Worm (Caenorhabditis elegans) whole organism, L4 larva: Measurements from ENCODE around the gene ctf-18.
A peak's percentile ranks its signal among the peaks of the same experiment; 100 is the strongest.

Experiments used
- F10B5.3 ChIP-seq: sonication (generic microtip); optimal IDR thresholded peaks from 2 replicates; lab custom pipeline; 2016; ENCODE audit warnings: mild to moderate bottlenecking, missing genetic modification characterization, missing compliant biosample characterization
- F37D6.2 ChIP-seq: sonication (generic microtip); optimal IDR thresholded peaks from 2 replicates; lab custom pipeline; 2016; ENCODE audit warnings: mild to moderate bottlenecking, missing genetic modification characterization, missing compliant biosample characterization
- Y105C5A.15 ChIP-seq: fragments of 200-800 bp; sonication (Bioruptor generic); IDR thresholded peaks from 2 replicates; pipeline ENCODE4 v1.3.6; 2022; ENCODE audit warnings: missing genetic modification characterization, missing compliant biosample characterization
- Y5F2A.4 ChIP-seq: fragments of 200-800 bp; sonication (Bioruptor generic); optimal IDR thresholded peaks from 2 replicates; lab custom pipeline; 2018; ENCODE audit warnings: mild to moderate bottlenecking, missing genetic modification characterization, missing compliant biosample characterization
- Y75B8A.6 ChIP-seq: fragments of 200-800 bp; sonication (Bioruptor generic); IDR thresholded peaks from 2 replicates; pipeline ENCODE4 v1.3.6; 2022; ENCODE audit warnings: missing genetic modification reagents, missing genetic modification characterization, missing compliant biosample characterization
- ZK337.2 ChIP-seq: fragments of 200-800 bp; sonication (Bioruptor generic); IDR thresholded peaks from 2 replicates; pipeline ENCODE4 v1.3.6; 2022; ENCODE audit warnings: missing genetic modification reagents, missing genetic modification characterization, missing compliant biosample characterization
- arid-1 ChIP-seq: fragments of 200-800 bp; sonication (Bioruptor generic); conservative IDR thresholded peaks from 2 replicates; pipeline ENCODE4 v1.3.6; 2022; ENCODE audit warnings: missing genetic modification reagents, missing genetic modification characterization, missing compliant biosample characterization
- attf-4 ChIP-seq: sonication (generic microtip); optimal IDR thresholded peaks from 3 replicates; lab custom pipeline; 2017; ENCODE audit warnings: missing biosample characterization, missing genetic modification characterization
- ceh-32 ChIP-seq: sonication (generic microtip); optimal IDR thresholded peaks from 2 replicates; lab custom pipeline; 2016; ENCODE audit warnings: mild to moderate bottlenecking, missing genetic modification characterization, missing compliant biosample characterization; ENCODE audit not compliant: poor library complexity
- ceh-44 ChIP-seq: fragments of 200-800 bp; sonication (Bioruptor generic); IDR thresholded peaks from 2 replicates; pipeline ENCODE4 v1.3.6; 2022; ENCODE audit warnings: missing genetic modification reagents, missing genetic modification characterization, missing compliant biosample characterization
- daf-12 ChIP-seq: fragments of 150-350 bp; optimal IDR thresholded peaks from 2 replicates; lab custom pipeline; 2014; ENCODE audit warnings: missing biosample characterization, missing genetic modification reagents, missing genetic modification characterization
- daf-8 ChIP-seq: fragments of 200-800 bp; sonication (Bioruptor generic); IDR thresholded peaks from 2 replicates; pipeline ENCODE4 v1.3.6; 2022; ENCODE audit warnings: missing genetic modification characterization, missing compliant biosample characterization
- dpl-1 ChIP-seq: fragments of 150-350 bp; optimal IDR thresholded peaks from 2 replicates; lab custom pipeline; 2014; ENCODE audit warnings: missing biosample characterization, missing genetic modification reagents, missing genetic modification characterization
- duxl-1 ChIP-seq: sonication (generic microtip); optimal IDR thresholded peaks from 2 replicates; lab custom pipeline; 2016; ENCODE audit warnings: mild to moderate bottlenecking, missing genetic modification characterization, moderate library complexity, missing compliant biosample characterization; ENCODE audit not compliant: poor library complexity
- egl-27 ChIP-seq: sonication (generic microtip); optimal IDR thresholded peaks from 3 replicates; lab custom pipeline; 2017; ENCODE audit warnings: missing biosample characterization, missing genetic modification reagents, missing genetic modification characterization
- egl-43 ChIP-seq: fragments of 200-800 bp; sonication (Bioruptor generic); IDR thresholded peaks from 2 replicates; pipeline ENCODE4 v1.3.6; 2022; ENCODE audit warnings: missing genetic modification reagents, missing genetic modification characterization, missing compliant biosample characterization
- fkh-10 ChIP-seq: fragments of 150-350 bp; optimal IDR thresholded peaks from 2 replicates; lab custom pipeline; 2014; ENCODE audit warnings: missing biosample characterization, missing genetic modification reagents, missing genetic modification characterization
- hif-1 ChIP-seq, 2 experiments: sonication (generic microtip); optimal IDR thresholded peaks; 2 replicates each; lab custom pipeline; 2016 to 2017; ENCODE audit warnings: missing compliant biosample characterization in 2 of 2, missing genetic modification characterization in 2 of 2, missing genetic modification reagents in 2 of 2, missing genotype in 2 of 2, mild to moderate bottlenecking in 1 of 2
- hlh-11 ChIP-seq: fragments of 200-800 bp; sonication (Bioruptor generic); optimal IDR thresholded peaks from 2 replicates; lab custom pipeline; 2018; ENCODE audit warnings: mild to moderate bottlenecking, missing genetic modification characterization, missing compliant biosample characterization
- hlh-30 ChIP-seq: sonication (generic microtip); optimal IDR thresholded peaks from 2 replicates; lab custom pipeline; 2017; ENCODE audit warnings: antibody characterized with exemption, mild to moderate bottlenecking, missing genetic modification characterization, missing compliant biosample characterization; ENCODE audit not compliant: insufficient read depth
- lin-1 ChIP-seq: fragments of 200-800 bp; sonication (Bioruptor generic); IDR thresholded peaks from 2 replicates; pipeline ENCODE4 v1.3.6; 2022; ENCODE audit warnings: missing genetic modification reagents, missing genetic modification characterization, missing compliant biosample characterization
- lin-38 ChIP-seq: fragments of 200-800 bp; sonication (Bioruptor generic); IDR thresholded peaks from 2 replicates; pipeline ENCODE4 v1.3.6; 2022; ENCODE audit warnings: missing genetic modification reagents, missing genetic modification characterization, missing compliant biosample characterization
- lin-39 ChIP-seq: fragments of 150-350 bp; optimal IDR thresholded peaks from 2 replicates; lab custom pipeline; 2014; ENCODE audit warnings: missing biosample characterization, missing genetic modification reagents, missing genetic modification characterization
- lir-3 ChIP-seq: sonication (generic microtip); optimal IDR thresholded peaks from 2 replicates; lab custom pipeline; 2016; ENCODE audit warnings: mild to moderate bottlenecking, missing genetic modification characterization, missing compliant biosample characterization
- lsy-2 ChIP-seq, 2 experiments: fragments of 150-350 bp in 1 of 2; sonication (generic microtip) in 1 of 2; optimal IDR thresholded peaks; 2 replicates each; lab custom pipeline; 2014 to 2017; ENCODE audit warnings: missing biosample characterization in 2 of 2, missing genetic modification characterization in 2 of 2
- mdl-1 ChIP-seq, 2 experiments: fragments of 150-350 bp in 1 of 2; sonication (generic microtip) in 1 of 2; optimal IDR thresholded peaks; 2 replicates each; lab custom pipeline; 2014 to 2017; ENCODE audit warnings: missing biosample characterization in 2 of 2, missing genetic modification characterization in 2 of 2
- mdt-29 ChIP-seq: fragments of 200-800 bp; sonication (Bioruptor generic); IDR thresholded peaks from 2 replicates; pipeline ENCODE4 v1.3.6; 2022; ENCODE audit warnings: missing genetic modification reagents, missing genetic modification characterization, missing compliant biosample characterization
- mxl-2 ChIP-seq: fragments of 200-800 bp; sonication (Bioruptor generic); conservative IDR thresholded peaks from 2 replicates; pipeline ENCODE4 v1.3.6; 2022; ENCODE audit warnings: missing genetic modification reagents, missing genetic modification characterization, missing compliant biosample characterization
- nhr-111 ChIP-seq: fragments of 200-800 bp; sonication (Bioruptor generic); optimal IDR thresholded peaks from 2 replicates; lab custom pipeline; 2018; ENCODE audit warnings: mild to moderate bottlenecking, missing genetic modification characterization, missing compliant biosample characterization
- nhr-25 ChIP-seq: sonication (generic microtip); optimal IDR thresholded peaks from 2 replicates; lab custom pipeline; 2017; ENCODE audit warnings: missing genetic modification characterization, mild to moderate bottlenecking, missing compliant biosample characterization, antibody characterized with exemption, moderate library complexity, borderline replicate concordance; ENCODE audit not compliant: insufficient read depth
- nhr-41 ChIP-seq: fragments of 200-800 bp; sonication (Bioruptor generic); IDR thresholded peaks from 2 replicates; pipeline ENCODE4 v1.3.6; 2022; ENCODE audit warnings: missing genetic modification reagents, missing genetic modification characterization, missing compliant biosample characterization
- nhr-48 ChIP-seq: sonication (generic microtip); optimal IDR thresholded peaks from 2 replicates; lab custom pipeline; 2016; ENCODE audit warnings: mild to moderate bottlenecking, missing genetic modification characterization, missing compliant biosample characterization
- pha-4 ChIP-seq, 2 experiments: fragments of 150-350 bp in 1 of 2; fragments of 200-800 bp in 1 of 2; sonication (Bioruptor generic) in 1 of 2; IDR thresholded peaks in 1 of 2; optimal IDR thresholded peaks in 1 of 2; 2 replicates each; pipeline versions ENCODE4 v1.3.6 to Lab custom; 2014 to 2022; ENCODE audit warnings: missing genetic modification characterization in 2 of 2, missing genetic modification reagents in 2 of 2, missing biosample characterization in 1 of 2, missing compliant biosample characterization in 1 of 2
- php-3 ChIP-seq: fragments of 200-800 bp; sonication (Bioruptor generic); IDR thresholded peaks from 2 replicates; pipeline ENCODE4 v1.3.6; 2022; ENCODE audit warnings: missing genetic modification reagents, missing genetic modification characterization, missing compliant biosample characterization
- set-16 ChIP-seq: fragments of 200-800 bp; sonication (Bioruptor generic); IDR thresholded peaks from 2 replicates; pipeline ENCODE4 v1.3.6; 2022; ENCODE audit warnings: missing genetic modification reagents, missing genetic modification characterization, missing compliant biosample characterization
- snpc-1.2 ChIP-seq: fragments of 200-800 bp; sonication (Bioruptor generic); IDR thresholded peaks from 2 replicates; pipeline ENCODE4 v1.3.6; 2022; ENCODE audit warnings: missing genetic modification reagents, missing genetic modification characterization, missing compliant biosample characterization
- spr-1 ChIP-seq: sonication (generic microtip); optimal IDR thresholded peaks from 2 replicates; lab custom pipeline; 2016; ENCODE audit warnings: mild to moderate bottlenecking, missing genetic modification characterization, missing compliant biosample characterization
- unc-39 ChIP-seq: sonication (generic microtip); optimal IDR thresholded peaks from 2 replicates; lab custom pipeline; 2017; ENCODE audit warnings: missing biosample characterization, missing genetic modification characterization
- unc-62 ChIP-seq, 3 experiments: fragments of 150-350 bp in 1 of 3; sonication (generic microtip); optimal IDR thresholded peaks in 2 of 3; peaks in 1 of 3; 1 replicate in 1 of 3; 2 replicates in 2 of 3; lab custom pipeline; 2014 to 2017; ENCODE audit warnings: missing biosample characterization in 3 of 3, missing genetic modification characterization in 3 of 3, missing genetic modification reagents in 3 of 3, missing genotype in 1 of 3
- zfp-2 ChIP-seq: sonication (generic microtip); optimal IDR thresholded peaks from 2 replicates; lab custom pipeline; 2016; ENCODE audit warnings: mild to moderate bottlenecking, missing genetic modification characterization, missing compliant biosample characterization
- zfp-3 ChIP-seq: fragments of 200-800 bp; sonication (Bioruptor generic); conservative IDR thresholded peaks from 2 replicates; pipeline ENCODE4 v1.3.6; 2022; ENCODE audit warnings: missing genetic modification reagents, missing genetic modification characterization, missing compliant biosample characterization
- zip-11 ChIP-seq: fragments of 200-800 bp; sonication (Bioruptor generic); IDR thresholded peaks from 2 replicates; pipeline ENCODE4 v1.3.6; 2022; ENCODE audit warnings: missing genetic modification characterization, missing compliant biosample characterization
- zip-2 ChIP-seq: fragments of 150-350 bp; optimal IDR thresholded peaks from 2 replicates; lab custom pipeline; 2014; ENCODE audit warnings: missing biosample characterization, missing genetic modification characterization

ctf-18 gene

DNA sequence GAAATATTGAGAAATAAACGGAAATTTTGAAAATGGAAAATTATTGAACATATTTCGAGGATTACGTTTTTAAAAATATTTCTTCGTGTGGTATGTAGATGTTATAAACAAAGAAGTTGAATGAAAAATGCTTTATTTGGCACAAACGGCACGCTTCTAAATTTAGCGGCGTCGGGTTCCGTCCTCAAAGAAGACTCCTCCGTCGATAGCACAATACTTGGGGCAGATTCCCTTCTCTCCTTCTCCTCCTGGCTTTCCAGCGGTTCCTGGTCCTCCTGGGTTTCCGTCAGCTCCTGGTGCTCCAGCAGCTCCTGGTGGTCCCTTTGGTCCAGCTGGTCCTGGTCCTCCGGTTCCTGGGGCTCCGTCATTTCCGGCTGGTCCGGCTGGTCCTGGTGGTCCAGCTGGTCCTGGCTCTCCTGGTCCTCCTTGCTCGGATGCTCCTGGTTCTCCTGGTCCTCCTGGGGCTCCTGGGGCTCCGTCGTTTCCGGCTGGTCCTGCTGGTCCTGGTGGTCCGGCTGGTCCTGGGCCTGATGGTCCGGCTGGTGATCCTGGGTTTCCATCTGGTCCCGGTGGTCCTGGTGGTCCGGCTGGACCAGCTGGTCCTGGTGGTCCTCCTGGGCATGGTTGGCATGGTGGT is 42.0 kb downstream of the ctf-18 start, which contains the start of gene W01B6.8:
TSS of gene W01B6.8 (minus strand) at position 51 of the 637 bp plus-strand sequence.
- TF ChIP-seq set-16, result peak; percentile 99
- TF ChIP-seq egl-43 (GFP tag; lab: Robert Waterston, UW), result 0 out of 2 replicates have a peak, but pooled peaks have one; percentile 19
- no peak for TF ChIP-seq php-3 (GFP tag; lab: Robert Waterston, UW)
- TF ChIP-seq spr-1, result no peak
- TF ChIP-seq unc-39 (tag; lab: Kevin White, UChicago), result no peak
- TF ChIP-seq dpl-1 (GFP tag; lab: Kevin White, UChicago), result no peak
- no peak for TF ChIP-seq mxl-2 (GFP tag; lab: Robert Waterston, UW)
- TF ChIP-seq pha-4 (GFP tag; IDR thresholded peaks at IDR 0.05; lab: Robert Waterston, UW), result peak; percentile 67; the same call in 1 of the 2 replicates
- TF ChIP-seq pha-4 (tag; optimal IDR thresholded peaks at IDR 0.05; lab: Kevin White, UChicago), result no peak
- no peak for TF ChIP-seq snpc-1.2 (GFP tag; lab: Robert Waterston, UW)
- TF ChIP-seq lsy-2 (tag; optimal IDR thresholded peaks at IDR 0.05; lab: Kevin White, UChicago), result no peak
- TF ChIP-seq Y5F2A.4 (GFP tag; lab: Kevin White, UChicago), result no peak
- TF ChIP-seq hif-1 (tag; optimal IDR thresholded peaks at IDR 0.05; lab: Kevin White, UChicago), result no peak
- no peak for TF ChIP-seq attf-4 (tag; lab: Kevin White, UChicago)
- TF ChIP-seq arid-1 (GFP tag; lab: Robert Waterston, UW), result no peak

DNA sequence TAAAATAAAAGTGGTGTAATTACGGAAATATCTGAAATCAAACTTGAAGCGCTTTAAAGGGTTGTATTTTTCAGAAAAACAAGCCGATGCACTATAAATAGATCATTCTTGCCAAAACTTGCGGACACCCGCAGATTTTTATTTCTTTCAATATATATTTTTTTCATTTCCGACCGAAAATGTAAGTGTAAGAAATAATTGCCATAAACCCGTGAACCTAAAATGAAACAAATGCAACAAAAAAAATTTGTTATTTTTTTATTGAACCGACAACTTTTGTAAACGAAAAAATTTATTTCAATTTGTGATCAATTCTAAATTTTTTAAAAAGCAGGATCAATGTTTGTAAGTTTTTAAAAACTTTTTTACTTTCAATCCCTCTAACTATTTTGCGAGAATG is 45.6 kb downstream of the ctf-18 start, which contains the start of gene W01B6.6:
TSS of gene W01B6.6 (plus strand) at position 301 of the 400 bp plus-strand sequence.
- TF ChIP-seq lin-1 (GFP tag; lab: Robert Waterston, UW) (no peak), lir-3 (tag; lab: Kevin White, UChicago) (no peak), ZK337.2 (GFP tag; lab: Robert Waterston, UW) (no peak), lsy-2 (tag; optimal IDR thresholded peaks at IDR 0.05; lab: Kevin White, UChicago) (no peak), ceh-44 (GFP tag; lab: Robert Waterston, UW) (no peak), egl-27 (tag; lab: Kevin White, UChicago) (no peak), nhr-41 (GFP tag; lab: Robert Waterston, UW) (no peak), F37D6.2 (tag; lab: Kevin White, UChicago) (no peak), hlh-11 (tag; lab: Kevin White, UChicago) (no peak), Y75B8A.6 (GFP tag; lab: Robert Waterston, UW) (no peak), mdt-29 (GFP tag; lab: Robert Waterston, UW) (no peak), zip-11 (GFP tag; lab: Robert Waterston, UW) (no peak), zfp-3 (GFP tag; lab: Robert Waterston, UW) (no peak), Y105C5A.15 (no peak), duxl-1 (tag; lab: Kevin White, UChicago) (no peak), F10B5.3 (no peak)

DNA sequence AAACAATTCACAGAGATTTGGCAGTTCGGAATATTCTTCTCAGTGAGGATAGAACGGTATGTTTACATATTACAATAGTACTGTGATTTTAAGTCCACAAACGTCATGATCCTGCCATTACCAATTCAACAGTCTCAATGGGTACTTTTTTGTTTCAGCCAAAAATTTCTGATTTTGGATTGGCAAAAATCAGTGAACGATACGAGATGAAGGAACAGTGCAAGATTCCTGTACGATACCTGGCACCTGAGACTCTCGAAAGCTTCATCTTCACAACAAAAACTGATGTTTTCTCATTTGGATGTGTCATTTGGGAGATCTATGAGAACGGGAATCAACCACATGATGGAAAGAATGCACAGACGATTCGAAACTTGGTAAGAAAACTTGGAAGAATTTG is 48.4 kb downstream of the ctf-18 start:
- TF ChIP-seq unc-62 (GFP tag; optimal IDR thresholded peaks at IDR 0.05 in 1 of 2; lab: Kevin White, UChicago) (peak in 1 of 2 experiments; percentile 92), unc-62 (tag; optimal IDR thresholded peaks at IDR 0.05; lab: Kevin White, UChicago) (no peak), nhr-25 (no peak), mdl-1 (tag; optimal IDR thresholded peaks at IDR 0.05; lab: Kevin White, UChicago) (no peak), egl-43 (GFP tag; lab: Robert Waterston, UW) (no peak)

DNA sequence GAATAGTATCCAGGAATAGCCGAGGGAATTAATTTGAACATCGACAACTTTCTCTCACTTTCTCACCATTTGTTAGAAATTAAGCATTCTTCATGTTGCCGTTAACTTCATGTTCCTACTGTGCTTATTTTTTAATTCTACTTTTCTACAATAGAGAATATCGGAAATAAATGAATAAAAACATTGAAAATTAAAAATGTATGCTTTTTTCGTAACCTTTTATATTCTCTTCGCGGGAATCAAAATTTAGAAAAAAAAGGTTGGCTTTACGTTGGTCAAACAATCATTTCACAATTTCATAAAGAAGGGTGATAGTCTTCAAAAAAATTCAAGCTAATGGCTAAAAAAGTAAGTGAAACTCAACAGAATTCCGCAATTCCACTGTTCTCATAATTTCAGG is 50.5 kb downstream of the ctf-18 start, which contains the start of gene W01B6.5:
TSS of gene W01B6.5 (plus strand) at position 301 of the 400 bp plus-strand sequence.
- TF ChIP-seq Y75B8A.6 (GFP tag; lab: Robert Waterston, UW) (no peak), ceh-32 (tag; lab: Kevin White, UChicago) (no peak), zfp-2 (tag; lab: Kevin White, UChicago) (no peak), fkh-10 (GFP tag; lab: Kevin White, UChicago) (no peak), nhr-48 (tag; lab: Kevin White, UChicago) (no peak), lin-39 (tag; lab: Kevin White, UChicago) (no peak), lin-38 (GFP tag; lab: Robert Waterston, UW) (no peak), nhr-111 (GFP tag; lab: Kevin White, UChicago) (no peak), hlh-30 (tag; lab: Kevin White, UChicago) (no peak), daf-12 (tag; lab: Kevin White, UChicago) (no peak), lsy-2 (tag; optimal IDR thresholded peaks at IDR 0.05; lab: Kevin White, UChicago) (no peak), daf-8 (GFP tag; lab: Robert Waterston, UW) (no peak), arid-1 (GFP tag; lab: Robert Waterston, UW) (no peak), zip-2 (tag; lab: Kevin White, UChicago) (no peak), Y105C5A.15 (no peak), egl-27 (tag; lab: Kevin White, UChicago) (no peak)
